Worm (Caenorhabditis elegans): Measurements from ENCODE around the gene F16H6.3.

DNA sequence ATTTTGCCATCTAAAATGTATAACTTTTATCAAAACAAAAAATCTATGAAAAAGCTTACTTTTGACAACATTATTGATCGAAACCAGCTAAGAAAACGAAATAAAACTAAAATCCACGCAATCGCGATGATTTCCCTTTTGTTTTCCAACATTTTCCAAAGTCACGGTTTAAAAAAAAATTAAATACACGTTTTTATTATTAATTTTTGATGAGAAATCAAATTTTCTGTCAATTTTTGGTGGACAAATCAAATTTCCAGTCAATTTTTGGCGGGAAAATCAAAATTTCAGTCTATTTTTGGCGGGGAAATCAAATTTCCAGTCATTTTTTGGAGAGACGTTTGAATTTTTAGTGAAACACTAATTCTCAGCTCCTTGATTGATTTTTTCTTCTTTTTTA is 30.3 kb upstream of the F16H6.3 start, which contains the start of gene C14A6.5:
- TF ChIP-seq him-1 (tag; optimal IDR thresholded peaks at IDR 0.05) = no peak
- no peak for TF ChIP-seq dao-5 (tag; optimal IDR thresholded peaks at IDR 0.05)
- no peak for TF ChIP-seq W03F9.2 (tag; optimal IDR thresholded peaks at IDR 0.05)
